Fruit fly (Drosophila melanogaster) whole organism, embryonic: Measurements from ENCODE around the gene Naa80.
A peak's percentile ranks its signal among the peaks of the same experiment; 100 is the strongest.

ENCODE experiments used
- Abd-B ChIP-seq: fragments of 200-800 bp; sonication (Bioruptor generic); optimal IDR thresholded peaks from 2 replicates; lab custom pipeline; 2018; ENCODE audit warnings: missing biosample characterization, mild to moderate bottlenecking, missing genetic modification characterization, moderate library complexity
- Atf6 ChIP-seq: fragments of 200-800 bp; sonication (Bioruptor generic); IDR thresholded peaks from 2 replicates; pipeline ENCODE4 v1.3.6; 2022; ENCODE audit warnings: missing biosample characterization, missing genetic modification characterization
- BEAF-32 ChIP-seq: fragments of 200-800 bp; sonication (Bioruptor generic); optimal IDR thresholded peaks from 3 replicates; lab custom pipeline; 2017; ENCODE audit warnings: missing biosample characterization, missing genetic modification characterization, mild to moderate bottlenecking, moderate library complexity, missing genetic modification reagents
- CG10147 ChIP-seq: fragments of 200-800 bp; sonication (Bioruptor generic); optimal IDR thresholded peaks from 2 replicates; lab custom pipeline; 2019; ENCODE audit warnings: missing biosample characterization, mild to moderate bottlenecking, missing genetic modification characterization, moderate library complexity
- CG10462 ChIP-seq: fragments of 200-800 bp; sonication (Bioruptor generic); optimal IDR thresholded peaks from 2 replicates; lab custom pipeline; 2016; ENCODE audit warnings: missing biosample characterization, missing genetic modification characterization
- CG11398 ChIP-seq: fragments of 200-800 bp; sonication (Bioruptor generic); optimal IDR thresholded peaks from 2 replicates; lab custom pipeline; 2016; ENCODE audit warnings: missing biosample characterization, missing genetic modification characterization
- CG13287 ChIP-seq: fragments of 200-800 bp; sonication (Bioruptor generic); IDR thresholded peaks from 2 replicates; pipeline ENCODE4 v1.3.6; 2022; ENCODE audit warnings: missing biosample characterization, missing genetic modification characterization; ENCODE audit not compliant: partially characterized antibody
- CG13424 ChIP-seq: fragments of 200-800 bp; sonication (Bioruptor generic); optimal IDR thresholded peaks from 2 replicates; lab custom pipeline; 2019; ENCODE audit warnings: missing biosample characterization, mild to moderate bottlenecking, missing genetic modification characterization, moderate library complexity
- CG14050 ChIP-seq: fragments of 200-800 bp; sonication (Bioruptor generic); IDR thresholded peaks from 3 replicates; pipeline ENCODE4 v1.3.6; 2022; ENCODE audit warnings: missing biosample characterization, missing genetic modification characterization
- CG14860 ChIP-seq: fragments of 200-800 bp; sonication (Bioruptor generic); IDR thresholded peaks from 3 replicates; pipeline ENCODE4 v1.3.6; 2022; ENCODE audit warnings: missing biosample characterization, missing genetic modification characterization; ENCODE audit not compliant: partially characterized antibody
- CG15514 ChIP-seq: fragments of 200-800 bp; sonication (Bioruptor generic); optimal IDR thresholded peaks from 3 replicates; lab custom pipeline; 2017; ENCODE audit warnings: missing biosample characterization, missing genetic modification characterization, mild to moderate bottlenecking, moderate library complexity, missing genetic modification reagents
- CG15696 ChIP-seq: fragments of 200-800 bp; sonication (Bioruptor generic); optimal IDR thresholded peaks from 2 replicates; lab custom pipeline; 2019; ENCODE audit warnings: missing biosample characterization, mild to moderate bottlenecking, missing genetic modification characterization, moderate library complexity
- CG1647 ChIP-seq: fragments of 200-800 bp; sonication (Bioruptor generic); optimal IDR thresholded peaks from 3 replicates; lab custom pipeline; 2016; ENCODE audit warnings: missing biosample characterization, missing genetic modification characterization
- CG16779 ChIP-seq: fragments of 200-800 bp; sonication (Bioruptor generic); IDR thresholded peaks from 2 replicates; pipeline ENCODE4 v1.3.6; 2022; ENCODE audit warnings: missing biosample characterization, missing genetic modification characterization
- CG17912 ChIP-seq: fragments of 200-800 bp; sonication (Bioruptor generic); optimal IDR thresholded peaks from 2 replicates; lab custom pipeline; 2018; ENCODE audit warnings: missing biosample characterization, mild to moderate bottlenecking, missing genetic modification characterization
- CG1832 ChIP-seq: fragments of 200-800 bp; sonication (Bioruptor generic); optimal IDR thresholded peaks from 2 replicates; lab custom pipeline; 2017; ENCODE audit warnings: missing biosample characterization, mild to moderate bottlenecking, missing genetic modification characterization, inconsistent platforms
- CG2116 ChIP-seq: fragments of 200-800 bp; sonication (Bioruptor generic); optimal IDR thresholded peaks from 3 replicates; lab custom pipeline; 2018; ENCODE audit warnings: missing biosample characterization, mild to moderate bottlenecking, missing genetic modification characterization
- CG30431 ChIP-seq: fragments of 200-800 bp; sonication (Bioruptor generic); optimal IDR thresholded peaks from 2 replicates; lab custom pipeline; 2017; ENCODE audit warnings: missing biosample characterization, missing genetic modification characterization
- CG31388 ChIP-seq: fragments of 200-800 bp; sonication (Bioruptor generic); optimal IDR thresholded peaks from 2 replicates; lab custom pipeline; 2016; ENCODE audit warnings: missing biosample characterization, missing genetic modification characterization
- CG3726 ChIP-seq: fragments of 200-800 bp; sonication (Bioruptor generic); IDR thresholded peaks from 3 replicates; pipeline ENCODE4, ENCODE4 v1.3.6; 2022; ENCODE audit warnings: missing biosample characterization, missing genetic modification characterization
- CG43689 ChIP-seq: fragments of 200-800 bp; sonication (Bioruptor generic); IDR thresholded peaks from 2 replicates; pipeline ENCODE4 v1.3.6; 2022; ENCODE audit warnings: missing biosample characterization, missing genetic modification characterization
- CG6689 ChIP-seq: fragments of 200-800 bp; sonication (Bioruptor generic); IDR thresholded peaks from 2 replicates; pipeline ENCODE4 v1.3.6; 2022; ENCODE audit warnings: missing biosample characterization, missing genetic modification characterization
- CG9727 ChIP-seq: fragments of 200-800 bp; sonication (Bioruptor generic); optimal IDR thresholded peaks from 3 replicates; lab custom pipeline; 2017; ENCODE audit warnings: missing biosample characterization, mild to moderate bottlenecking, missing genetic modification characterization
- CHES-1-like ChIP-seq: fragments of 200-800 bp; sonication (Bioruptor generic); optimal IDR thresholded peaks from 2 replicates; lab custom pipeline; 2016; ENCODE audit warnings: missing biosample characterization, missing genetic modification characterization
- D19A ChIP-seq: fragments of 200-800 bp; optimal IDR thresholded peaks from 3 replicates; lab custom pipeline; 2019; ENCODE audit warnings: missing biosample characterization, mild to moderate bottlenecking, missing genetic modification characterization, moderate library complexity
- Doc3 ChIP-seq: fragments of 200-800 bp; sonication (Bioruptor generic); IDR thresholded peaks from 3 replicates; pipeline ENCODE4 v1.3.6; 2022; ENCODE audit warnings: missing biosample characterization, missing genetic modification characterization; ENCODE audit not compliant: partially characterized antibody
- Gug ChIP-seq: fragments of 200-800 bp; sonication (Bioruptor generic); IDR thresholded peaks from 4 replicates; pipeline ENCODE4 v1.3.6; 2022; ENCODE audit warnings: missing biosample characterization, missing genetic modification characterization
- HLH3B ChIP-seq: fragments of 200-800 bp; sonication (Bioruptor generic); IDR thresholded peaks from 2 replicates; pipeline ENCODE4 v1.3.6; 2022; ENCODE audit warnings: missing biosample characterization, missing genetic modification characterization
- Hand ChIP-seq: fragments of 200-800 bp; sonication (Bioruptor generic); optimal IDR thresholded peaks from 2 replicates; lab custom pipeline; 2017; ENCODE audit warnings: mild to moderate bottlenecking, missing biosample characterization, missing genetic modification reagents, missing genetic modification characterization
- Hr39 ChIP-seq: fragments of >200 bp; optimal IDR thresholded peaks from 2 replicates; lab custom pipeline; 2017
- Lhr ChIP-seq: fragments of 200-800 bp; sonication (Bioruptor generic); optimal IDR thresholded peaks from 3 replicates; lab custom pipeline; 2017; ENCODE audit warnings: mild to moderate bottlenecking, missing biosample characterization, missing genetic modification reagents, missing genetic modification characterization
- Rfx ChIP-seq: fragments of 200-800 bp; sonication (Bioruptor generic); IDR thresholded peaks from 2 replicates; pipeline ENCODE4 v1.3.6; 2022; ENCODE audit warnings: missing biosample characterization, missing genetic modification characterization
- TFAM ChIP-seq: fragments of 200-800 bp; sonication (Bioruptor generic); optimal IDR thresholded peaks from 2 replicates; lab custom pipeline; 2017; ENCODE audit warnings: missing biosample characterization, missing genetic modification characterization, inconsistent platforms
- Tbp ChIP-seq: fragments of >200 bp; optimal IDR thresholded peaks from 2 replicates; lab custom pipeline; 2018; ENCODE audit warnings: missing biosample characterization, missing genetic modification characterization
- Trl ChIP-seq, 3 experiments: fragments of >200 bp in 2 of 3; fragments of 200-800 bp in 1 of 3; sonication (Bioruptor generic) in 1 of 3; optimal IDR thresholded peaks; 2 replicates in 1 of 3; 3 replicates in 2 of 3; lab custom pipeline; 2016 to 2017; ENCODE audit warnings: missing biosample characterization in 1 of 3, missing genetic modification characterization in 1 of 3
- Usf ChIP-seq: fragments of 200-800 bp; sonication (Bioruptor generic); optimal IDR thresholded peaks from 2 replicates; lab custom pipeline; 2017; ENCODE audit warnings: missing genotype, missing biosample characterization, missing genetic modification characterization
- abd-A ChIP-seq: fragments of 200-800 bp; sonication (Bioruptor generic); optimal IDR thresholded peaks from 3 replicates; lab custom pipeline; 2019; ENCODE audit warnings: missing biosample characterization, mild to moderate bottlenecking, missing genetic modification characterization, moderate library complexity
- amos ChIP-seq: fragments of 200-800 bp; sonication (Bioruptor generic); IDR thresholded peaks from 2 replicates; pipeline ENCODE4 v1.3.6; 2022; ENCODE audit warnings: missing biosample characterization, missing genetic modification characterization; ENCODE audit not compliant: partially characterized antibody
- bbx ChIP-seq: fragments of 200-800 bp; sonication (Bioruptor generic); IDR thresholded peaks from 2 replicates; pipeline ENCODE4 v1.3.6; 2022; ENCODE audit warnings: missing biosample characterization, missing genetic modification characterization; ENCODE audit not compliant: partially characterized antibody
- chm ChIP-seq: fragments of 200-800 bp; sonication (Bioruptor generic); IDR thresholded peaks from 2 replicates; pipeline ENCODE4 v1.3.6; 2022; ENCODE audit warnings: missing biosample characterization, missing genetic modification characterization
- corto ChIP-seq: fragments of 200-800 bp; sonication (Bioruptor generic); optimal IDR thresholded peaks from 2 replicates; lab custom pipeline; 2016; ENCODE audit warnings: missing biosample characterization, mild to moderate bottlenecking, missing genetic modification characterization, moderate library complexity
- crp ChIP-seq, 2 experiments: fragments of 200-800 bp; sonication (Bioruptor generic); optimal IDR thresholded peaks; 2 replicates in 1 of 2; 3 replicates in 1 of 2; lab custom pipeline; 2017; ENCODE audit warnings: missing biosample characterization in 2 of 2, missing genetic modification characterization in 2 of 2, mild to moderate bottlenecking in 1 of 2, moderate library complexity in 1 of 2
- jumu ChIP-seq: fragments of 200-800 bp; sonication (Bioruptor generic); optimal IDR thresholded peaks from 3 replicates; lab custom pipeline; 2016; ENCODE audit warnings: missing biosample characterization, missing genetic modification characterization
- kay ChIP-seq: fragments of 200-800 bp; sonication (Bioruptor generic); optimal IDR thresholded peaks from 2 replicates; lab custom pipeline; 2016; ENCODE audit warnings: missing biosample characterization, missing genetic modification characterization
- nmo ChIP-seq: fragments of 200-800 bp; sonication (Bioruptor generic); optimal IDR thresholded peaks from 2 replicates; lab custom pipeline; 2018; ENCODE audit warnings: missing biosample characterization, mild to moderate bottlenecking, missing genetic modification characterization, moderate library complexity
- psq ChIP-seq: fragments of 200-800 bp; sonication (Bioruptor generic); optimal IDR thresholded peaks from 2 replicates; lab custom pipeline; 2017; ENCODE audit warnings: missing biosample characterization, missing genetic modification characterization
- schlank ChIP-seq: fragments of 200-800 bp; sonication (Bioruptor generic); optimal IDR thresholded peaks from 2 replicates; lab custom pipeline; 2018; ENCODE audit warnings: missing biosample characterization, mild to moderate bottlenecking, missing genetic modification characterization
- so ChIP-seq: fragments of 200-800 bp; sonication (Bioruptor generic); IDR thresholded peaks from 3 replicates; pipeline ENCODE4 v1.3.6; 2022; ENCODE audit warnings: missing biosample characterization, missing genetic modification characterization
- stwl ChIP-seq: fragments of 200-800 bp; sonication (Bioruptor generic); optimal IDR thresholded peaks from 3 replicates; lab custom pipeline; 2018; ENCODE audit warnings: missing biosample characterization, mild to moderate bottlenecking, missing genetic modification characterization, moderate library complexity
- sug ChIP-seq: fragments of 200-800 bp; optimal IDR thresholded peaks from 2 replicates; lab custom pipeline; 2019; ENCODE audit warnings: missing biosample characterization, mild to moderate bottlenecking, missing genetic modification characterization, moderate library complexity
- zfh1 ChIP-seq: fragments of 200-800 bp; sonication (Bioruptor generic); IDR thresholded peaks from 3 replicates; pipeline ENCODE4 v1.3.6; 2022; ENCODE audit warnings: missing biosample characterization, missing genetic modification characterization

Naa80 gene

dm6 chr3R:9756187-9756586, 11.4 kb upstream of the Naa80 start, which contains the start of the genes Alg12 and Rpt3R (continued):
- TF ChIP-seq CG1832 (GFP tag; lab: Kevin White, UChicago) (no peak), Rfx (GFP tag; lab: Robert Waterston, UW) (no peak), CG15514 (GFP tag; lab: Kevin White, UChicago) (peak; percentile 54), CG9727 (no peak), CG11398 (no peak), CG10147 (no peak), so (GFP tag; lab: Robert Waterston, UW) (no peak), CG1647 (GFP tag; lab: Kevin White, UChicago) (no peak), HLH3B (GFP tag; lab: Robert Waterston, UW) (no peak), CG14050 (GFP tag; lab: Robert Waterston, UW) (no peak), corto (no peak), CG16779 (GFP tag; lab: Robert Waterston, UW) (no peak), nmo (peak; percentile 5), TFAM (GFP tag; lab: Kevin White, UChicago) (no peak), CG17912 (no peak), zfh1 (no peak), bbx (GFP tag; lab: Robert Waterston, UW) (peak; percentile 37; the same call in 1 of the 2 replicates), CG30431 (GFP tag; lab: Kevin White, UChicago) (no peak), CG6689 (GFP tag; lab: Robert Waterston, UW) (no peak), CG13287 (GFP tag; lab: Robert Waterston, UW) (peak; percentile 77), Abd-B (no peak), sug (tag; lab: Kevin White, UChicago) (no peak), CG14860 (GFP tag; lab: Robert Waterston, UW) (0 out of 3 replicates have a peak, but pooled peaks have one; percentile 30), Hand (GFP tag; lab: Kevin White, UChicago) (no peak), CG10462 (no peak), CG43689 (GFP tag; lab: Robert Waterston, UW) (no peak), Hr39 (lab: Kevin White, UChicago) (no peak), BEAF-32 (peak; percentile 62), abd-A (tag; lab: Kevin White, UChicago) (no peak), kay (no peak), CHES-1-like (no peak), amos (GFP tag; lab: Robert Waterston, UW) (peak; percentile 41; the same call in 1 of the 2 replicates), schlank (tag; lab: Kevin White, UChicago) (no peak), Tbp (GFP tag; lab: Kevin White, UChicago) (no peak), CG31388 (GFP tag; lab: Kevin White, UChicago) (no peak), jumu (GFP tag; lab: Kevin White, UChicago) (no peak), CG2116 (peak; percentile 56), psq (no peak), CG13424 (tag; lab: Kevin White, UChicago) (no peak), Trl (optimal IDR thresholded peaks at IDR 0.05; lab: Kevin White, UChicago) (no peak), Trl (GFP tag; optimal IDR thresholded peaks at IDR 0.05; lab: Kevin White, UChicago) (no peak), crp (GFP tag; optimal IDR thresholded peaks at IDR 0.05; lab: Kevin White, UChicago) (peak; percentile 28 to 90), Lhr (GFP tag; lab: Kevin White, UChicago) (no peak), stwl (tag; lab: Kevin White, UChicago) (peak; percentile 29), D19A (tag; lab: Kevin White, UChicago) (no peak), Gug (GFP tag; lab: Robert Waterston, UW) (no peak), Doc3 (GFP tag; lab: Robert Waterston, UW) (peak; percentile 70), Usf (GFP tag; lab: Kevin White, UChicago) (no peak), Atf6 (GFP tag; lab: Robert Waterston, UW) (no peak), chm (GFP tag; lab: Robert Waterston, UW) (no peak), CG15696 (no peak), CG3726 (GFP tag; lab: Robert Waterston, UW) (no peak)
